Fruit fly (Drosophila melanogaster) S2 (cell line): Measurements from ENCODE around the gene Crtc.

Source experiments
- CG8478 ChIP-seq: fragments of >200 bp; optimal IDR thresholded peaks from 2 replicates; lab custom pipeline; 2018
- CTCF ChIP-seq, 2 experiments: fragments of >200 bp; optimal IDR thresholded peaks; 2 replicates each; lab custom pipeline; 2018

Gene Crtc

DNA sequence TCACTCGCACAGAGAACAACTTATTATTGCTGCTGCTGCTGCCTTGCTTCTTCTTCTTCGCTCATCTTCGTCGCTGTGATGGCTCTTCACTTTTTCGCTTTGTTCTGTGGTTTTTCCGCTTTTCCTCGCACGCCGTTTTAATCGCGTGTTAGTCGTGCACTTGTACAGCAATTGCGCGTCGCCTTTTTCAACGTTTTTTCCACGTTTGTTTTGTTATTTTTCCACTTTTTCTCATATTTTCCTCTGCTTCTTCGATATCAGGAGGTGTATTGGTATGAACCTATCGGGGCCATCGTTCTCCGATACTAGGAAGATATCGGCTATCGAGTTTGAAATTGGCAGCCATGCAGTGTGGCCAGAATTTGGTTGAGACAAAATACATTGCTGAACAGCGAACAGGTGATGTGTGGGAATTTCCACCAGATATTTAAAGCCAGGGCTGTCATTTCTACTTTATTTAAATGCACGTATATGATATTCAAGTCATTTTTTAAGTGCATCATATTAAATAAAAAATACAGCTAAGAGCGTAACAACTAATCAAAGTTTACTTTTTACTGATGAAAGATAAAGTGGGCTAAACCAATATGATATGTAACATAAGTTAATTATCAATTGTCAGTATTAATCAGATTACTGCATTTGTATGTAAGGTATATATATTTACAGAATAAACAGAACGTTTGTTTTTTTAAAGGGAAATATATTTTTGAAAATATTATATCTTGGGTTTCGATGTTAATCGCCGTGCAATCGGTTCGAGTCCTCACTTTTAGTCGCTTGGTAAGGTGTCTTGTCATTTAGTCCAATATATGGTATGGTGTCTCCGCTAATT is at the start of gene Crtc:
Gene Crtc (minus strand): TSS at position 290 of the 835 bp plus-strand sequence.
- TF ChIP-seq CTCF (optimal IDR thresholded peaks at IDR 0.05; lab: Kevin White, UChicago) (peak in 1 of 2 experiments; percentile 34), CG8478 (lab: Kevin White, UChicago) (no peak)

- TF ChIP-seq CG8478 (lab: Kevin White, UChicago) (no peak), CTCF (optimal IDR thresholded peaks at IDR 0.05; lab: Kevin White, UChicago) (no peak)
Observed at dm6 chr3L:17689579-17690191, 20.7 kb upstream of the Crtc start, which contains the start of gene Ccn. TSS of gene Ccn (plus strand) at chr3L:17690015.

DNA sequence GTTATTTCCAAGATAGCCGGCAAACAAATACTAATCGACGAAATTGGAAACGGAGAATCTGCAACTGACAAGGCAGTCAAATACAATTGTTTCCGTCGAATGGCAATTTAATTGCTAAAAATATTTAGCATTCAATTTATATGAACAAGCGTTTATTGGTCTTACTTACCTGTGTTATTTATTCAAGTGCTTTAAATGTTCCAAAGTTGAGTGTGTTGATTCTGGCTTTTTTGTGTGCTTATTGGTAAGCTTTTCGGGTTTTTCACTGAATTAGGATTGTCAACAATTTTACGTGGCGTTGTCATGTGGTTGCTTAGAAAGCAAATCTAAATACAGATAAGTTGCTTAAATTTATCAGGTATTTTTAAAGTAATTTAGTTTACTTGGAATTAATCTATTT is 2.7 kb upstream of the Crtc start:
- TF ChIP-seq CTCF (optimal IDR thresholded peaks at IDR 0.05; lab: Kevin White, UChicago), result no peak
- no peak for TF ChIP-seq CG8478 (lab: Kevin White, UChicago)

DNA sequence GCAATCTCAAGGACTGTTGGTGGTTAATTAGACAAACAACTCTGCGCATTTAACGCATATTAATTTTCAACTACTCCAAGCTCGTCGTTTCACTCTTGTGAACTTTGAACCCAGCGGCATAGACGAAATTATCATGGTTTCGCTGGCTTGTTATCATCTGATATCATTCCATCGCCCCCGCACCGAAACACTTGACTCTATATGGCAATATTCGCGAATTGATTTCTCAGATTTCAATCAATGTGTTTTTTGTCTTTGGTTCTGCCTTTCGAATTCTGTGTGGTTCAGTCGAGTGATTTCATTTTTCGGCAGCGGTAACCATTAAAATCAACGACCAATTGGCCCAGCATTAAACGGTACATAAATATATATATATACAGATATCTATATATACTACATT is 2.3 kb upstream of the Crtc start, which contains the start of gene CG34251:
Gene CG34251 (plus strand): TSS at position 301 of the 400 bp plus-strand sequence.
- TF ChIP-seq CG8478 (lab: Kevin White, UChicago), result no peak
- TF ChIP-seq CTCF (optimal IDR thresholded peaks at IDR 0.05; lab: Kevin White, UChicago), result no peak

DNA sequence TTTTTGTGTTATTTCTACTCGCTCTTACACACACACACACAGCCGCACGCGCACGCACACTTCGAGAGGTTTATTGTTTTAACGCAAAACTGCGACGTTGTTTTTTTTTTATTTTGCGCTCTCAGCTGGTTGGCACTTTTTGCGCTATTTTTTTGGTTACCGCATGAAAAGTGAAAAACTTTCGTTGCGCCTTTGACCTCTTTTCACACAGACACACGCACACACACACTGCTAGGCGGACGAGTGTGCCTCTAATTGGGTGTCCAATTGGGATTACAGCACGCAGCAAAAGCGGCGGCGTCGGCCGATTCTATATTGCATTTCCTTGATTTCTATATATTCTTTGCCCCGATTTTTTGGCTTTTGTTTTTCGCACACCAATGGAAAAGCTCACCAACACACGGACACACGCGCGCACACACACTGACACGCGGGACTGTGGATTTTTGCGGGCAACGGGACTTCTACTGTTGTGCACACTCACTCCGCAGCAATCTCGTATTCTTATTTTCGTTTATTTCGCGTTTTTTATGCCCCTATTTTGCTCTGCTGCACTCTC is 569 bp downstream of the Crtc start:
- TF ChIP-seq CTCF (optimal IDR thresholded peaks at IDR 0.05; lab: Kevin White, UChicago) (no peak), CG8478 (lab: Kevin White, UChicago) (no peak)

DNA sequence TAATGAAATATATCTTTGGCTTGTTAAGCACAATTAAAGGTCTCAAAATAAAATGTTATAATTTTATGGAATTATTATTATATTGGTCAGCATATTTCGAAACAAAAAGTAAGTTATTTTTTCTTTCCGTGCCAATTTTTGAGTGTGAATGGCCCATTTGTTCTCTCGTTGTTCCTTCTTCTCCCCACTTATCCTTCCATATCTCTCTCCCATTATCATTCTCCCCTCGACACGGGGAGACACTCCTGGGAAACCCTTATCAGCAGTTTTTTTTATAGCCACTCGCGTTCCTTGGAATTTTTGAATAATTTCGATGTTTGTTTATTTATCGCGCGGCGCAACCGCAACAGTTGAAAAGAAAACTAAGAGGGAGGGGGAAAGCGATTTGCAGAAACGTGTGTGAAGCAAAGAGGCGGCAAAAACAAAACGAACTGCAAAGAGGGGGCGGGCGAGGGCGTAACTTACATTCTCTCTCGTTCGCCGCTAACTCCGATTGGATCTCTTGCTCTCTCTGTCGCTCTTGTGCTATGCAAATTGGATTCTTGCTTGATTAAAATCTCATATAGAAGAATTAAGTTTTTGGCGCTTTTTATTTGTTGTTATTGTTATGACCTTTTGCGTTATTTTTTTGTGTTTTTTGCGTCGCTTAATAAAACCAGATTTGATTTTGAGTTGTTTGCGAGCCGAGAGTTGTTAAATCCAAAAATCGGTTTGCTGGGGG is 1.2 kb downstream of the Crtc start:
- no peak for TF ChIP-seq CG8478 (lab: Kevin White, UChicago)

- TF ChIP-seq CTCF (optimal IDR thresholded peaks at IDR 0.05; lab: Kevin White, UChicago) (no peak), CG8478 (lab: Kevin White, UChicago) (no peak)
Observed at dm6 chr3L:17665084-17665576, 3.9 kb downstream of the Crtc start.

dm6 chr3L:17663647-17664046 is 5.4 kb downstream of the Crtc start:
- TF ChIP-seq CTCF (optimal IDR thresholded peaks at IDR 0.05; lab: Kevin White, UChicago) (no peak), CG8478 (lab: Kevin White, UChicago) (no peak)

- no peak for TF ChIP-seq CG8478 (lab: Kevin White, UChicago)
- TF ChIP-seq CTCF (optimal IDR thresholded peaks at IDR 0.05; lab: Kevin White, UChicago), result no peak
Observed at dm6 chr3L:17659268-17659589, 9.8 kb downstream of the Crtc start.

DNA sequence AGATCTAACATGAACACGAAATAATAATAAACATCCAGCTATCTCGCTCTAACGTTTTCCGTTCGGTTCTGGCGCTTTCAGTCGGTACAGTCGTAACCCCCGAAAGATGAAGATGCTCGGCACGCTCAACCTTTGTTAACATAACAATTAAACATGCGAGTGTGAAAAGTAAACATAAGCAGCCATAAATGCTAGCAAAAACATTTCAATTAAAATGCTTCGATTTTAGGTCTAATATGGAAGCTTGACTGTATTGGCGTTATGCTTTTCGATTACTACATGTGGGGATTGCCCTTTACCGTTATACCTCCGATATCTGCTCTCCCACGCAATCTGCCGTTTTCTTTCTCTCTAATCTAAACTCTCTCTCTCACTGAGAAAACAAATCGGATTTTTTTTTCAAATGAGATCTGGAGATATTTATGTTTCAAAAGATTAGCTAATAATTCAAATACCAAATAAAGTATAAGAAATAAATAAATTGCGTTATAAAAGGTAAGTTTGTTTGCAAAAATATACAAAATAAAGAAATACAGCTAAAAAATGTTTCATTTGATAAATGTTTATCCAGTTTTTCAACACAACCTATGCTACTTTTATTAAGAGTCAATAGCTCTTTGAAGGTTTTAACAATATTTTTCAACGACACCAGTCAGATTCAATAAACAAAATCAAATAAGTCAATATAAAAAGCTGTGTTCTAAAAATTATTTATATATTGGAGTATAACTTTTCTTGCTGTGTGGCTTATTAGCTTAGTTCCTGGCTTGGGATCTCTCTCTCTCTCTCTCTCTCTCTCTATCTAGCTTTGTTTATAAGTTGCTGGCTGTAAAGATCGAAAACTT is 10.4 kb downstream of the Crtc start:
- TF ChIP-seq CG8478 (lab: Kevin White, UChicago), result no peak
- TF ChIP-seq CTCF (optimal IDR thresholded peaks at IDR 0.05; lab: Kevin White, UChicago), result no peak

dm6 chr3L:17657728-17658379 is 11.2 kb downstream of the Crtc start:
- TF ChIP-seq CG8478 (lab: Kevin White, UChicago), result no peak
- TF ChIP-seq CTCF (optimal IDR thresholded peaks at IDR 0.05; lab: Kevin White, UChicago), result no peak

- TF ChIP-seq CG8478 (lab: Kevin White, UChicago) (no peak), CTCF (optimal IDR thresholded peaks at IDR 0.05; lab: Kevin White, UChicago) (no peak)
Observed at dm6 chr3L:17656716-17657395, 12.2 kb downstream of the Crtc start.
